Worm (Caenorhabditis elegans) whole organism, L4/young adult: Measurements from ENCODE around the gene ogt-1.
A peak's percentile ranks its signal among the peaks of the same experiment; 100 is the strongest.

Experiments
- W03F9.2 ChIP-seq: fragments of 150-350 bp; optimal IDR thresholded peaks from 2 replicates; lab custom pipeline; 2014; ENCODE audit warnings: missing biosample characterization, missing genetic modification characterization
- dao-5 ChIP-seq: sonication (generic microtip); optimal IDR thresholded peaks from 2 replicates; lab custom pipeline; 2016; ENCODE audit warnings: missing genotype, missing genetic modification characterization, moderate library complexity, missing compliant biosample characterization

ce11 chrIII:7179538-7180301 lies 26.1 kb upstream of the ogt-1 start, which contains the start of the genes rps-14 and rpl-36:
- TF ChIP-seq dao-5 (tag; lab: Kevin White, UChicago) (no peak), W03F9.2 (tag; lab: Kevin White, UChicago) (peak; percentile 72)
